Worm (Caenorhabditis elegans) whole organism, midembryonic: ENCODE results near the gene irld-48.

Experiments used
- T22C8.4 ChIP-seq: fragments of 200-800 bp; sonication (Bioruptor generic); IDR thresholded peaks from 2 replicates; pipeline ENCODE4 v1.3.6; 2022; ENCODE audit warnings: missing genetic modification characterization, missing compliant biosample characterization
- cog-1 ChIP-seq: sonication (generic microtip); optimal IDR thresholded peaks from 2 replicates; lab custom pipeline; 2016; ENCODE audit warnings: missing genetic modification characterization, missing compliant biosample characterization
- flt-1 ChIP-seq: fragments of 200-800 bp; sonication (Bioruptor generic); IDR thresholded peaks from 2 replicates; pipeline ENCODE4 v1.3.6; 2022; ENCODE audit warnings: missing genetic modification characterization, missing compliant biosample characterization
- klf-2 ChIP-seq: fragments of 200-800 bp; sonication (Bioruptor generic); conservative IDR thresholded peaks from 2 replicates; pipeline ENCODE4 v1.3.6; 2022; ENCODE audit warnings: missing genetic modification reagents, missing genetic modification characterization, missing compliant biosample characterization
- med-1 ChIP-seq: sonication (generic microtip); optimal IDR thresholded peaks from 2 replicates; lab custom pipeline; 2017; ENCODE audit warnings: missing genetic modification characterization, mild to moderate bottlenecking, missing compliant biosample characterization, antibody characterized with exemption, missing genetic modification reagents; ENCODE audit not compliant: insufficient read depth
- ref-1 ChIP-seq: fragments of 200-800 bp; sonication (Bioruptor generic); conservative IDR thresholded peaks from 2 replicates; pipeline ENCODE4 v1.3.6; 2022; ENCODE audit warnings: missing genetic modification reagents, missing genetic modification characterization, missing compliant biosample characterization
- tab-1 ChIP-seq: fragments of 200-800 bp; sonication (Bioruptor generic); IDR thresholded peaks from 2 replicates; pipeline ENCODE4 v1.3.6; 2022; ENCODE audit warnings: missing genetic modification characterization, missing compliant biosample characterization
- ztf-23 ChIP-seq: fragments of 200-800 bp; sonication (Bioruptor generic); IDR thresholded peaks from 2 replicates; pipeline ENCODE4 v1.3.6; 2022; ENCODE audit warnings: missing genetic modification reagents, missing genetic modification characterization, missing compliant biosample characterization
- ztf-29 ChIP-seq: fragments of 200-800 bp; sonication (Bioruptor generic); IDR thresholded peaks from 2 replicates; pipeline ENCODE4 v1.3.6; 2022; ENCODE audit warnings: missing genetic modification reagents, missing genetic modification characterization, missing compliant biosample characterization

The irld-48 gene

DNA sequence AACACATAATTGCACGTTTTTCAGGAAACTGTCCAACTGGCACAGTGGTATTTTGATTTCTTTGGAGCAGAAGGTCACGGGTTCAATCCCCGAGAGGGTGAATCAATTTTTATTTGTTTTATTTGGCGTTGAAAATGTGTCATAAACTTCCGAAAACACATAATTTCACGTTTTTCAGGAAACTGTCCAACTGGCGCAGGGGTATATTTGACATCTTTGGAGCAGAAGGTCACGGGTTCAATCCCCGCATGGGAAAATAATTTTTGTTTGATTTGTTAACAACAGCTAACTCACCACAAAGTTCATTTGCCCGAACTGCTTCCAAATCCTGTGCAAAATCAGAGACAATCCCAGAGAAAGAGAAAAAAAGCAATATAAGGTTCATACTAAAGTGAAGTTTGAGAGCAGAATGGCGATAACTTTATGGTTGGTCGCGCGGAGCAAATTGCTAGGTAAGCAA, at the start of gene irld-48:
irld-48 (plus strand) TSS at position 410 of the 460 bp plus-strand sequence.
- no peak for TF ChIP-seq T22C8.4
- no peak for TF ChIP-seq cog-1 (tag; lab: Kevin White, UChicago)
- TF ChIP-seq ref-1: no peak
- no peak for TF ChIP-seq flt-1 (GFP tag; lab: Robert Waterston, UW)
- no peak for TF ChIP-seq med-1 (GFP tag; lab: Kevin White, UChicago)
- TF ChIP-seq klf-2 (GFP tag; lab: Robert Waterston, UW): no peak
- no peak for TF ChIP-seq ztf-29 (GFP tag; lab: Robert Waterston, UW)
- no peak for TF ChIP-seq ztf-23 (GFP tag; lab: Robert Waterston, UW)

DNA sequence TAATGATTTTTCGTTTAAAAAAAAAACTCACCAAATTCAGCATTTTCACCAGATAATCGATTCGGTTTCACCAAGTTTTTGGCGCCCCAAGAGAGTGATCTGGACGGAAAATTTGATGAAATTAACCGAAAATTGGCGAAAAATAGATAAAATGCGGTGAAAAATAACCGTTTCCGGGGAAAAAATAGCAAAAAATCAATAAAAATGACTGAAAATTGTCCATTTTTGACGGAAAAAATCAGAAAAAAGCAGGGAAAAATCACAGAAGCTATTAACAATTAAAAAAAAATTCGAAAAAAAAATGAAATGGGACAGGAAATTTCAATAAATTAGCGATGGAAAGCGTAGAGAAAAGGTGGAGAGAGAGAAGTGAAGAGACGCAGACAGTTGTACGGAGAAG, 42.4 kb upstream of the irld-48 start, which contains the start of gene ubc-15:
ubc-15 (minus strand) TSS at position 101 of the 400 bp plus-strand sequence.
- TF ChIP-seq ztf-23 (GFP tag; lab: Robert Waterston, UW) (no peak), flt-1 (GFP tag; lab: Robert Waterston, UW) (no peak), med-1 (GFP tag; lab: Kevin White, UChicago) (no peak), klf-2 (GFP tag; lab: Robert Waterston, UW) (no peak)

DNA sequence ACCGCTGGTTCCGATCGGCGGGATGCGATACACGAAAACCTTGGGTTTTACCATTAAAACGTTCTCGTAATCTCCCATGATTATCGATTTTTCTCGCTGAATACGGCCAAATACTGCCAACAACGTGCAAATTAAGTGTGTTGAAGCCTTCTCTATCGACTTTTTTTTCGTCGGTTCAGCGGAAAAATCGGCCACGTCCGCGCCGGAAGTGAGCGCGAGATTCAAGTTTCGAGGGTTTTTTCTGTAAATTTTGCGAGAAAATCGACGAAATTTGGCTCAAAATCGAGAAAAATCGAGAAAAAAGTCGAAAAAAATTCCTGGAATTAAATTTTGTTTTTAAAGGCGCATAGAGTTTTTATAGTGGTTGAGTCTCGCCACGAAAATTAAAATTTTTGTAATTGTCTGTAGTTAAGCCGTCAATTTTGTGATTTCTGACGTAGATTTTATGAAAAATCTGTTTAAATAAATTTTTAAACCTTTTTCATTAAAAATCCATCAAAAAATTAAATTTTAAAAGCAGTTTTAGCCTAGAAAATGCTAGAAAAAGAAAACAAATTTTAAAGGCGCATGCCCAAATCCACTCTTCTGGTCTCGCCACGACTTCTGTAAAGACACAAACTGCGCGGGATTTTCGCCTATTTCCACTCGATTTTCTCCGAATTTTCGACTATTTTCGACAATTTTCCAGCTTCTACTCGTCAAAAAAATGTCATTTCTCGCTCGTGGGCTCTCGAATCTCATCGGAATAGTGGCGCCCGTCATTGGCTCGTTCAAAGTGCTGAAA, 36.6 kb upstream of the irld-48 start, which contains the start of the genes ncap-1 and Y110A2AR.1:
ncap-1 (minus strand) TSS at position 241 of the 784 bp plus-strand sequence.
Y110A2AR.1 (plus strand) TSS at position 637 of the 784 bp plus-strand sequence.
- TF ChIP-seq klf-2 (GFP tag; lab: Robert Waterston, UW): no peak
- TF ChIP-seq T22C8.4: 0 out of 2 replicates have a peak, but pooled peaks have one; percentile 10

DNA sequence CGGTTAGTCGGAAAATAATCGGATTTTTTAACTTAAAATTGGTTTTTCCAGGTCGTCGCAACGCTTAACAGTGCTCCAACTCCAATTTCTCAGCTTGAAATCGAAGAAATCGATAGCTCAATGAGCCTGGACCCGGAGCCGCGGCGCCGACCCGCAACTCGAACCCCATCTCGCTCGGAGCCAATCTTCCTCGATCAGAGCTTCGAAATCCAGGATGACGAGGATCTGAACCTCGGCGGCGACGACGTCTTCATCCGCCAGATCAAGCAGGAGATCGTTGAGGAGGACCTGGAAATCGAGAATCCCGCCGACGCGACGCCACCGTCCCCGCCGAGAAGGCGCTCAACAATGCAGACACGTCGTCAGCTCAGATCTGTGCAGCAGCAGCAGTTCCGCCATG, 35.6 kb upstream of the irld-48 start:
- TF ChIP-seq ztf-29 (GFP tag; lab: Robert Waterston, UW) (no peak), tab-1 (no peak), med-1 (GFP tag; lab: Kevin White, UChicago) (no peak), T22C8.4 (no peak), ref-1 (no peak), ztf-23 (GFP tag; lab: Robert Waterston, UW) (no peak), klf-2 (GFP tag; lab: Robert Waterston, UW) (no peak), flt-1 (GFP tag; lab: Robert Waterston, UW) (no peak), cog-1 (tag; lab: Kevin White, UChicago) (no peak)

DNA sequence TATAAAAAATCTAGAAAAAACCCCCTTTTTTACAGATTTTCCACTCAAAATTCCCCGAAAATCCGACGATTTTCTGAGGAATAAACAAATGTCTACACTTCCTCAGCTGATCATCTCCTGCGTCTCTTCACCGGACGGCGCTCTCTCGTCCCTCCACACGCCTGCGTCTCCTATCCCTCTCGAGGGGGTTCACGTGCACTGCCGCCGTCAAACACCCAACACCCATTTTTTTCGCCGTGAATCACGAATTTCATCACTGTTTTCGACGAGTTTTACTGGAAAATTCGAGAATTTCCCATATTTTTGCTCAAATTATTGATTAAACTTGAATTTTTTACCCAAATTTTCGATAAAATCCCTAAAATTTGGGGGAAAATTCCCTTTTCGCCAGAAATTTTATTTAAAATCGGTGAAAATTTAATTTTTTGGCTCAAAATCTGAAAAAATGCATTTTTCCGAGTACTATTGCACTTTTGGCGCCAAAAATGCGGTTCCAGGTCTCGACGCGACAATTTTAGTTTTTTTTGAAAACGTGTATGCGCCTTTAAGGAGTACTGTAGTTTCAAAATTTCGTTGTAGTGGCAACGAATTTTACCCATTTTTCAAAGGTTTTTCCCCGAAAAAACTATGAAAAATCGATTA, 34.9 kb upstream of the irld-48 start:
- TF ChIP-seq flt-1 (GFP tag; lab: Robert Waterston, UW): no peak
- TF ChIP-seq ref-1: no peak
- TF ChIP-seq ztf-29 (GFP tag; lab: Robert Waterston, UW): no peak
- TF ChIP-seq med-1 (GFP tag; lab: Kevin White, UChicago): no peak
- TF ChIP-seq cog-1 (tag; lab: Kevin White, UChicago): no peak
- TF ChIP-seq T22C8.4: no peak
- TF ChIP-seq klf-2 (GFP tag; lab: Robert Waterston, UW): no peak
- TF ChIP-seq tab-1: no peak
- no peak for TF ChIP-seq ztf-23 (GFP tag; lab: Robert Waterston, UW)

DNA sequence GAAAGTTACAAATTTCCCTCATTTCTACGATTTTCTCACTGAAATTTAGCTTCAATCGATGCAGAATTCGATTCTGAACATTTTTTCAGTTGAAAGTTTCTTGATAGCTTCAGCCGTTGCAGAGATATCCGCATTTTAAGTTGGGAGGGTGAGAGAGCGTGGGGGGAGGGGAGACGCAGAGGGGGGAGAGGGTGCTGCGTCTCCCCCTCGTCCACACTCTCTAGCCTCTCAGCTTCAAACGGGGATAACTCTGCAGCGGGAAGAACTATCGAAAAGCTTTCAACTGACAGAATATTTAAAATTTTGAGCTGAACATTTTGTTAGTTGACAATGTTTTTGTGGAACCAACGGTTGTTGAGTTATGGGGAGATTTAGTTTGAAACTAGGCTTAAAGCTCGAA, 34.0 kb upstream of the irld-48 start:
- no peak for TF ChIP-seq flt-1 (GFP tag; lab: Robert Waterston, UW)
- no peak for TF ChIP-seq med-1 (GFP tag; lab: Kevin White, UChicago)
- TF ChIP-seq cog-1 (tag; lab: Kevin White, UChicago): no peak
- no peak for TF ChIP-seq T22C8.4

DNA sequence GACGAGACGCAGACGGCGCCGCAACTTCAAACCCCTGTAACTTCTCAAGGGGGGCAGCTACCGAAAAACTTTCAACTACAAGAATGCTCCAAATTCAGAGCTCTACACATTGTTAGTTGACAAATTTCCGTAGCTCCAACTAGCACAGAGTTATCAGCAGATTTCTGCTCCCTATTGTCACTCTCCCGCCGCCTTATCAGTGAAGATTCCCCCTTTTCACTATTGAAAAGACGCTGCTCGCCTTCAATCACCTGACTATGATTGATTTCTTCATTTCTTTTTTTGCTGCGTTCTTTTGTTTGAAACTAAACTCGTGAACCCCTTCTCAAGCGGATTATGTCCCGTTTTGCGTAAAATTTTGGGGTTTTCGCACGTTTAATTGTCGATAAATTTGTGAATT, 33.5 kb upstream of the irld-48 start:
- TF ChIP-seq cog-1 (tag; lab: Kevin White, UChicago) (no peak), ztf-23 (GFP tag; lab: Robert Waterston, UW) (no peak), med-1 (GFP tag; lab: Kevin White, UChicago) (no peak), T22C8.4 (no peak), ztf-29 (GFP tag; lab: Robert Waterston, UW) (no peak)

DNA sequence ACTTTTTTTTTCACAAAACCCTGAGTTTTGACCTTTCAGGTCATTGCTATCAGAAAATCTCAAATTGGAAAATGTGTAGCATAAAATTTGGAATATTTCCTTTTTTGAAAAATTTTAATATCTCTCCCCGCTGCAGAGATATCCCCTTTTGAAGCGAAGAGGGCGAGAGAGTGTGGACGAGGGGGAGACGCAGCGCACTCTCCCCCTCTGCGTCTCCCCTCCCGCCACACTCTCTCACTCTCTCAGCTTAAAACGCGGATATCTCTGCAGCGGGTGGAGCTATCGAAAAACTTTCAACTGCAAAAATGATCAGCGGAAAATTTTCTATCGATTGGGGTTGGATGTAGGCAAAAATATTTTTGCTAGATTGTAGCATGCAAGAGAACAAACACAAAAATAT, 33.1 kb upstream of the irld-48 start:
- no peak for TF ChIP-seq T22C8.4

DNA sequence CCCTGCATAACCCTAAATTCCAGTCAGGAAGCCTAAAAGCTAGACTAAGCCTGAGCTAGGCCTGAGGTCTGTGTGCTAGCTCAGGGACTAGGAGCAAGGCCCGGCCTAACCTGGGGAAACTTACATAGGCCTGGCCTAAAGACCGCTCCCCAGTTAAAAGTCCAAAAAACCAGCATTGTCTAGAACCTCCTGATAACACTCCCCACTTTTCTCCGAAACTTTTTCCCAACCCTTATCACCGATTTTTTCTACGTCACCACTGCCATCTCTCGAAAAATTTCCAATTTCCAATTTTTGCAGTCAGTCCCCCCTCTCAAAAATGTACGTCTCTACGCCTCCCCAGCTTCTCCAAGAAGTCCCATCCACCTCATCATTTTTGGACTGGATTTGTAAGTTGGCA, 32.2 kb upstream of the irld-48 start, which contains the start of gene ZK355.2:
ZK355.2 (plus strand) TSS at position 301 of the 400 bp plus-strand sequence.
- TF ChIP-seq klf-2 (GFP tag; lab: Robert Waterston, UW) (no peak), ztf-23 (GFP tag; lab: Robert Waterston, UW) (no peak), med-1 (GFP tag; lab: Kevin White, UChicago) (no peak), tab-1 (no peak), ref-1 (no peak), ztf-29 (GFP tag; lab: Robert Waterston, UW) (no peak), cog-1 (tag; lab: Kevin White, UChicago) (no peak), flt-1 (GFP tag; lab: Robert Waterston, UW) (no peak), T22C8.4 (no peak)

DNA sequence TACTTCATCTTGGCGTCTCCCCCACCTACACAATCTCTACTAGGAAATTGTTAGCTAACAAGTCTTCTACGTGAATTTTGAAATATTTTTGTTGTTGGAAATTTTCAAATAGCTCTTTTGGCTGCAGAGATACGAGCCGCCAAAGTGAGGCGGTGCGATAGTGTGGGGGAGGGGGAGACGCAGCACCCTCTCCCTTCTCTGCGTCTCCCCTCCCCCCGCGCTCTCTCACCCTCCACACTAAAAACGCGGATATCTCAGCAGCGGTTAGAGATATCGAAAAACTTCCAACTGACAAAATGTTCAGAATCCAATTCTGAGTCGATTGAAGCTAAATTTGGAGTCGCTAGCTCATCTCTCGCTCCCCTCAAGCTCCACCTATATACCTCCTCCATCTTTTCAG, 30.8 kb upstream of the irld-48 start:
- TF ChIP-seq flt-1 (GFP tag; lab: Robert Waterston, UW): no peak
- no peak for TF ChIP-seq med-1 (GFP tag; lab: Kevin White, UChicago)
- TF ChIP-seq ref-1: no peak
- no peak for TF ChIP-seq ztf-23 (GFP tag; lab: Robert Waterston, UW)
- no peak for TF ChIP-seq cog-1 (tag; lab: Kevin White, UChicago)
- no peak for TF ChIP-seq tab-1
- no peak for TF ChIP-seq klf-2 (GFP tag; lab: Robert Waterston, UW)
- TF ChIP-seq T22C8.4: no peak
- TF ChIP-seq ztf-29 (GFP tag; lab: Robert Waterston, UW): no peak
